Worm (Caenorhabditis elegans): ENCODE measurements around the gene Y69A2AR.51.

The Y69A2AR.51 gene

DNA sequence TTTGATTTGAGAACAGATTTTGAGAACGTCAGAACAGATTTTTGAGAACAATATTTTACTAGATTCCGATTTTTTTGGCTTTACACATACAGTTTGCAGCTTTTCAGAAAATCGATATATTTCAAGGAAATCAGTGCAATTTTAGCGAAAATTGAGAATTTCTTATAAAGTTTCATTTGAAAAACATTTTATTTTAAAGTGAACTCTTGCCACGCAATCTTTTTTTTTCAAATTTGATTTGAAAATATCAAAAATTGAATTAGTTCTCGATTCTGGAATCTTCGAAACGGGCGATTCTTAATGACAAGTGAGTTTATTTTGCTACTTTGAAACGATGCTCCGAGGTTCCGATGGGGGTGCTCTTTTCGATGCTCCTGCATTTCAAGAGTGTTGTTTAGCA lies at the start of gene Y69A2AR.51:
Gene Y69A2AR.51 (plus strand): TSS at position 301 of the 400 bp plus-strand sequence.
- TF ChIP-seq sptf-2 (GFP tag; optimal IDR thresholded peaks at IDR 0.05) = no peak
- no peak for TF ChIP-seq B0035.1 (tag; optimal IDR thresholded peaks at IDR 0.05)
- TF ChIP-seq sea-2 (GFP tag; IDR thresholded peaks at IDR 0.05) = no peak
- TF ChIP-seq nhr-90 (tag; optimal IDR thresholded peaks at IDR 0.05) = no peak
- no peak for TF ChIP-seq tbx-9 (tag; optimal IDR thresholded peaks at IDR 0.05; ENCODE audit: borderline replicate concordance)
- TF ChIP-seq lin-35 (GFP tag; optimal IDR thresholded peaks at IDR 0.05) = no peak
- TF ChIP-seq let-607 (tag; optimal IDR thresholded peaks at IDR 0.05) = no peak
- TF ChIP-seq ceh-27 (GFP tag; optimal IDR thresholded peaks at IDR 0.05) = no peak
- no peak for TF ChIP-seq egl-44 (GFP tag; IDR thresholded peaks at IDR 0.05)
- no peak for TF ChIP-seq nfya-1 (tag; optimal IDR thresholded peaks at IDR 0.05; ENCODE audit: borderline replicate concordance, insufficient read depth)

DNA sequence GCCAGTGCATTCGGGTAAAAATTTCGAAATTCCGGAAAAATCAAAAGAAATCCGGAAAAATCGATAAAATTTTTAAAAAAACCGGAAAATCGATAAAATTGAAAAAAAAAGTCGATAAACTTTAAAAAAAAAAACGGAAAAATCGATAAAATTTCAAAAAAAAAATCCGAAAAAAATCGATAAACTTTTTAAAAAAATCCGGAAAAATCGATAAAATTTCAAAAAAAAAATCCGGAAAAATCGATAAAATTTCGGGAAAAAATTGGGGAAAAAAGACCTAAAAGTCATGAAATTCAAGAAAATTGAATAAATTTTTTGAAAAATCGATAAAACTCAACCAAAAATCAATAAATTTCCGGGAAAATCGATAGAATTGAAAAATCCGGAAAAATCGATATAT lies 45.4 kb upstream of the Y69A2AR.51 start:
- TF ChIP-seq hmg-20 (GFP tag; IDR thresholded peaks at IDR 0.05) (no peak), Y79H2A.3 (GFP tag; conservative IDR thresholded peaks at IDR 0.05) (no peak), zim-3 (tag; optimal IDR thresholded peaks at IDR 0.05) (no peak), C06A6.2 (GFP tag; conservative IDR thresholded peaks at IDR 0.05) (no peak), ztf-3 (GFP tag; optimal IDR thresholded peaks at IDR 0.05) (no peak), nhr-179 (tag; optimal IDR thresholded peaks at IDR 0.05) (no peak)

DNA sequence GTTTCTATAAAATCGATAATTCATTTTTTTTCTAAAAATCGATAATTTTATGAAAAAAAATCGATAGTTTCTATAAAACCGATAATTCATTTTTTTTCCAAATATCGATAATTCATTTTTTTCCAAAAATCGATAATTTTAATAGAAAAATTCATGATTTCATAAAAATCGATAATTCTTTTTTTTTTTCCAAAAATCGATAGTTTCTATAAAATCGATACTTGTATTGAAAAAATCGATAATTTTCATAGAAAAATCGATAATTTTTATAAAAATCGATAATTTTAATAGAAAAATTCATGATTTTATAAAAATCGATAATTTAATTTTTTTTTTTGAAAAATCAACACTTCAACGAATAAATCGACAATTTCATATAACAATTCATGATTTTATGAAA lies 42.9 kb upstream of the Y69A2AR.51 start:
- TF ChIP-seq lsl-1 (GFP tag; optimal IDR thresholded peaks at IDR 0.05) (no peak), egl-18 (GFP tag; IDR thresholded peaks at IDR 0.05) (no peak), Y53F4B.3 (GFP tag; IDR thresholded peaks at IDR 0.05) (no peak), efl-1 (GFP tag; optimal IDR thresholded peaks at IDR 0.05) (no peak)

DNA sequence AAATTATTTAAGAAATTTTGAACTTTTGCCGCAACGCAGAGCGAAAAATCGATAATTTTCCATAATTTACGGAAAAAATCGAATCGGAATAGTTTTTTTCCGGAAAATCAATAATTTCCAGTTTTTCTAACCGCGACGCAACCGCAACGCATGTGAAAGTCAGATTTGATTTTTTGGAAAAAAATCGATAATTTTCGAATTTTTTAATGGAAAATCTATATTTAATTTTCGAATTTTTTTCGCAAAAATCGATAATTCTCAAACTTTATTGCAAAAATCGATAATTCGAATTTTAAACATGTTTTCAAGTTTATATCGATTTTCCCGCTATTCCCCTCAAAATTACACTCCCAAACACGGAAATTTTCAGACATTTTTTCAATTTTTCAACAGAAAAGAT lies 41.9 kb upstream of the Y69A2AR.51 start:
- TF ChIP-seq Y79H2A.3 (GFP tag; conservative IDR thresholded peaks at IDR 0.05) = no peak

DNA sequence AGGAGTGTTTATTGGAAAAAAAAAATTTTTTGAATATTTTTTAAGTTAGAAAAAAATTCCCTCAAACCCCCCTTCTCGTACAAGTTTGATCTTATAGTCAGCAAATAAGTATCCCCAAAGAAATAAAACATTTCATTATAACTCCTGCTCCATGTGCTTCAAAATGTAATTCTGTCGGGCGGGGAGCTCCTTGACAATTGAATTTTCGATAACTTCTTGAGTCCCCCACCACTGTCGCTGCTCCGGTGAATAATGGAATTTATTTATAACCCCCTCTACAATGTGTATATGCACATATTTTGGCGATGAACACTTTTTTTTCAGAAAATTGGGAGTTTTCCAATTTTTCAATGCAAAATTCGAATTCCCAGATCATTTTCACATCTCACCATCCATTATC lies 34.5 kb upstream of the Y69A2AR.51 start:
- TF ChIP-seq lin-40 (tag; optimal IDR thresholded peaks at IDR 0.05) = no peak
- TF ChIP-seq pha-4 (tag; optimal IDR thresholded peaks at IDR 0.05) = no peak
- no peak for TF ChIP-seq B0035.1 (tag; optimal IDR thresholded peaks at IDR 0.05)
- TF ChIP-seq ztf-26 (tag; optimal IDR thresholded peaks at IDR 0.05) = no peak
- TF ChIP-seq atf-7 (tag; optimal IDR thresholded peaks at IDR 0.05) = no peak
- TF ChIP-seq mxl-1 (tag; optimal IDR thresholded peaks at IDR 0.05) = no peak
- no peak for TF ChIP-seq lin-54 (GFP tag; optimal IDR thresholded peaks at IDR 0.05)
- no peak for TF ChIP-seq egl-44 (GFP tag; IDR thresholded peaks at IDR 0.05)
- TF ChIP-seq attf-5 (GFP tag; optimal IDR thresholded peaks at IDR 0.05) = no peak
- TF ChIP-seq athp-1 (tag; optimal IDR thresholded peaks at IDR 0.05) = no peak
- no peak for TF ChIP-seq sea-2 (GFP tag; IDR thresholded peaks at IDR 0.05)

DNA sequence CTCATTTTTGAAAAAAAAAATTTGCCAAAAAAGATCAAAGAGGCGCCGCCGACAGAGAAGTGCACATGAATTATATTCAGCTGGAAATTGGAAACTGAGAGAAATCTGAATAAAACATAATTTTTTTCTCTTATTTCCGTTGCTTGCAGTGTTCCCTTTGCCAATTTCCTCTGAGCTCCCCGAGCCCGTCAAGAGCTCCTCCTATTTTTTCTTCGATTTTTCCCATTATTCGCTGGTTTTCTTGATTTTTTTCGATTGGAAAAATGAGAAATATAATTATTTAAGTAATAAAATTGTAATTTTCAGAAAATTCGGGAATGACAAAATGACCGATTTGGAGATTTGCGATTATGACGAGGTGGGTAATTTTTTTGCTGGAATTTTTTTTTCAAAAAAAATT lies 30.2 kb upstream of the Y69A2AR.51 start, which contains the start of gene sprr-3:
Gene sprr-3 (plus strand): TSS at position 301 of the 400 bp plus-strand sequence.
- TF ChIP-seq rec-8 (tag; optimal IDR thresholded peaks at IDR 0.05) = no peak
- no peak for TF ChIP-seq nfya-1 (tag; optimal IDR thresholded peaks at IDR 0.05; ENCODE audit: borderline replicate concordance, insufficient read depth)
- no peak for TF ChIP-seq hmg-20 (GFP tag; IDR thresholded peaks at IDR 0.05)
- TF ChIP-seq ztf-26 (tag; optimal IDR thresholded peaks at IDR 0.05) = no peak
